Worm (Caenorhabditis elegans) whole organism, midembryonic: Measurements from ENCODE around the gene tag-281.

Experiments used
- flt-1 ChIP-seq: fragments of 200-800 bp; sonication (Bioruptor generic); IDR thresholded peaks from 2 replicates; pipeline ENCODE4 v1.3.6; 2022; ENCODE audit warnings: missing genetic modification characterization, missing compliant biosample characterization
- ref-1 ChIP-seq: fragments of 200-800 bp; sonication (Bioruptor generic); conservative IDR thresholded peaks from 2 replicates; pipeline ENCODE4 v1.3.6; 2022; ENCODE audit warnings: missing genetic modification reagents, missing genetic modification characterization, missing compliant biosample characterization
- tab-1 ChIP-seq: fragments of 200-800 bp; sonication (Bioruptor generic); IDR thresholded peaks from 2 replicates; pipeline ENCODE4 v1.3.6; 2022; ENCODE audit warnings: missing genetic modification characterization, missing compliant biosample characterization
- ztf-23 ChIP-seq: fragments of 200-800 bp; sonication (Bioruptor generic); IDR thresholded peaks from 2 replicates; pipeline ENCODE4 v1.3.6; 2022; ENCODE audit warnings: missing genetic modification reagents, missing genetic modification characterization, missing compliant biosample characterization

DNA sequence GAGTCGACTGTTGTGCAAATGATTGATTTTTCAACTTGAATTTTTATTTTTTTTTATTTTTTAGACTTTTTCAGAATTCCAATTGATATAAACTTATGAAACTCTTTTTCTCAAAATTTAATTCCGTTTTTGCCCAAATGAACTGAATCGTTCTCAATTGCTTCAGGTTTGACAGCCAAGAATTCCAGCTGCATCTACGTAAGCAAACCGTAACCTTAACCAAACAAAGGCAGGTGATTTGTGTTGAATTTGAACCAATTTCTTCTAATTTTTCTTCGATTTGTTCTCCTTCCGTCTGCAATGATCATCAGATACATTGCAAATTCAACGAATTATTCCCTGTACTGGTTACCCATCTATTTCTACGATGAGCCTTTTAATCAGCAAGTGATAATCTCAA, 9.7 kb upstream of the tag-281 start, which contains the start of gene sre-34:
- TF ChIP-seq flt-1 (no peak), tab-1 (no peak), ztf-23 (GFP tag; lab: Robert Waterston, UW) (no peak), ref-1 (GFP tag; lab: Robert Waterston, UW) (no peak)
